Worm (Caenorhabditis elegans): ENCODE results near the gene ZK1236.9.

ZK1236.9 gene

DNA sequence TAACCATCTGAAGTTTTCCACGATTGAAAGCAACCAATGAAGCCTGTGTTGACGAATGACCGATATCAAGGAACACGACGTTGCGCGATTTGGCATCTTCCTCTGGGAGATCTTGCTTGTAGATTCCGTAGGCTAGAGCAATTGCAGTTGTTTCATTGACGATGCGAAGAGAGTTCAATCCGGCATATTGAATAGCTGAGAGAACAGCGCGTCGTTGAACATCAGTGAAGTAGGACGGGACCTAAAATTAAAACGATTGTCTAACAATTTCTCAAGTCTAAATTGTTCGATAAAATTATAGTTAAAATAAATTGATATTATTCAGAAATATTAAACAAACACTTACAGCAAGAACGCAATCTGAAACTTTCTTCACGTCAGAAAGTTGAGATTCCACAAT lies 11.1 kb upstream of the ZK1236.9 start:
- TF ChIP-seq unc-62 (GFP tag; optimal IDR thresholded peaks at IDR 0.05) (no peak), ham-2 (GFP tag; optimal IDR thresholded peaks at IDR 0.05) (no peak), ces-1 (GFP tag; optimal IDR thresholded peaks at IDR 0.05) (no peak), hlh-1 (tag; optimal IDR thresholded peaks at IDR 0.05) (no peak), ceh-83 (GFP tag; optimal IDR thresholded peaks at IDR 0.05) (no peak), nhr-2 (tag; optimal IDR thresholded peaks at IDR 0.05) (no peak), cnd-1 (tag; optimal IDR thresholded peaks at IDR 0.05) (no peak), M03D4.4 (tag; optimal IDR thresholded peaks at IDR 0.05) (no peak)

DNA sequence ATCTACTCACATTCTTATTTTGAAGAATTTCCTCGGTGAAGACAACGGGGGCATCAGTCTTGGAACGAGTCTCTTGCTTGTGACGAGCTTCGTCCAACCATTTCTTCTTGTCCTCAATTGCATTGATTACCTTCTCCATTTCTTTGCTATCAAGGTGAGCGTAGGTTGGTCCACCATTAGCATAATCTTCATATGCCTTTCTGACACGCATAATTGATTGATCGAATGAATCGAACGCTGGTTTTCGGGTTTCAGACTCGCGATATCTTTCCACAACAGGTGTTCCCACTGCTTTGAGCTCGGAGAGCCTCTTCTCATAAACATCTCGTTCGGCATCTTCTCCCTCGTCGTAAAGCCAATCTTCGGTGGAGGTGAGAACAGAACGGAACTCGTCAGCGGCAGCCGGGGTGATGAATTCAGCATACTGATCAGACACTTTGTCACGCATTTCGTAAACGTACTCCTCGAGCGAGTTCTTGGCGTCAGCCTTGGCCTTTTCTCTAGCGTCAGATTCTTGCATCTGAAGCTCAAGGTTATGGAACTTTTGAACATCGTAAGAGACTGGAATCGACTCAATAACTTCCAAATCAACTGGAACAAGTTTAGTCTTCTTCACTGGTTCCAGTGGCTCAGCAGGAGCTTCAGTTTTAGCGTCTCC lies 9.6 kb upstream of the ZK1236.9 start:
- TF ChIP-seq lin-13 (tag; optimal IDR thresholded peaks at IDR 0.05) (no peak), flh-1 (GFP tag; optimal IDR thresholded peaks at IDR 0.05) (no peak), nhr-2 (tag; optimal IDR thresholded peaks at IDR 0.05) (no peak), nhr-28 (tag; optimal IDR thresholded peaks at IDR 0.05) (no peak), cnd-1 (tag; optimal IDR thresholded peaks at IDR 0.05) (no peak), elt-3 (tag; optimal IDR thresholded peaks at IDR 0.05) (no peak), mep-1 (tag; optimal IDR thresholded peaks at IDR 0.05) (no peak), ham-2 (GFP tag; optimal IDR thresholded peaks at IDR 0.05) (no peak), ztf-11 (tag; optimal IDR thresholded peaks at IDR 0.05) (no peak), sem-2 (GFP tag; optimal IDR thresholded peaks at IDR 0.05) (no peak), tbx-8 (GFP tag; optimal IDR thresholded peaks at IDR 0.05) (no peak), lsy-2 (tag; optimal IDR thresholded peaks at IDR 0.05) (no peak), ceh-43 (GFP tag; optimal IDR thresholded peaks at IDR 0.05) (no peak), sptf-1 (tag; optimal IDR thresholded peaks at IDR 0.05) (no peak), elt-1 (tag; optimal IDR thresholded peaks at IDR 0.05; ENCODE audit: borderline replicate concordance, insufficient read depth) (no peak), blmp-1 (tag; optimal IDR thresholded peaks at IDR 0.05) (no peak), drap-1 (GFP tag; optimal IDR thresholded peaks at IDR 0.05) (no peak), nhr-76 (tag; optimal IDR thresholded peaks at IDR 0.05) (no peak), snpc-4 (tag; optimal IDR thresholded peaks at IDR 0.05) (no peak), ces-1 (GFP tag; optimal IDR thresholded peaks at IDR 0.05) (no peak)

DNA sequence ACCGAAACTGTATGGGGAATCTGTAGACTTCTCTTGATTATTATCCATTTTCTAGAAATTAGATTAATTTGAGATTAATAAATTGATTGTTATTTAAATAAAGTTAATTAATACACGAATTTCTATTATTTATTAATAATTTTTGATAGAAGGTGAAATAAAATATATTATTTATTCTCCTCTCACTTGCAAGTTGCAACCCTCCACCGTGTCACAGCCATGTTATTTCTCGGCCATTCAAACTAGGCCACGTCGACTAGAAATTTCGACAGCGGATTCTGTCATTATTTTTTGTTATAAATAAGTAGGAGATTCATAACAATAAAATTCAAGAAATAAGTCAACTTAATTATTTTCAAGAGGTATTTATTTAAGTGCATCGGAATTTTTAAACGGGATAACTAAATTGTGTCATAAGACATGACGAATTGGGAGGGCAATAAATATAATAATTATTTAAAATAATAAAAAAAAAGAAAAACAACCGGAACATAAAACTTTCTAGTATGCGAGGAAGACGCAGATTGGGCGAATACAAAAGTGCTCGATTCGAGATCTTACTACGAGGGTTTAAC lies 8.7 kb upstream of the ZK1236.9 start, which contains the start of gene ufbp-1:
ufbp-1 (minus strand) TSS at position 51 of the 575 bp plus-strand sequence.
- TF ChIP-seq lsy-2 (tag; optimal IDR thresholded peaks at IDR 0.05) (peak; percentile 12), nhr-28 (tag; optimal IDR thresholded peaks at IDR 0.05) (no peak)

DNA sequence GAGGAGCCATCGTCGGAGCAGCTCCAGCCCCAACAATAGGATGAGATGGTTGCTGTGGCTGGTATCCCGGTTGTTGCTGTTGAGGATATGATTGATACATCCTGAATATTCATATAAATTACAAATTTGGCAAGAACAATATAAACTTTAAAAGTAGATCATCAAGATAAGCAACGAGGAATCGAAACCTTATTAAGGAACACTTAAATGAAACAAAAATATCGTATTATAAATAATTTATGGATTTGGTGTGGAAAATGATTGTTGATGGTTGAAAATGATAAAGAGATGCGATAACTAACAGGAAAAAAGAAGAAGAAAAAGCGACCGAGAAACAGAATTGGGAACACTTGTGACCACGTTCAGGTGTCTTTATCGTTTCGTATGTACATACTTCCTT lies 4.3 kb upstream of the ZK1236.9 start, which contains the start of gene pqn-96:
pqn-96 (minus strand) TSS at position 101 of the 400 bp plus-strand sequence.
- TF ChIP-seq mls-2 (tag; optimal IDR thresholded peaks at IDR 0.05) (no peak), ceh-43 (GFP tag; optimal IDR thresholded peaks at IDR 0.05) (no peak), lin-32 (GFP tag; optimal IDR thresholded peaks at IDR 0.05) (no peak), snpc-4 (tag; optimal IDR thresholded peaks at IDR 0.05) (no peak), nhr-12 (tag; optimal IDR thresholded peaks at IDR 0.05) (no peak), M03D4.4 (tag; optimal IDR thresholded peaks at IDR 0.05) (no peak), lsy-2 (tag; optimal IDR thresholded peaks at IDR 0.05) (no peak), ceh-39 (tag; optimal IDR thresholded peaks at IDR 0.05) (no peak), flh-1 (GFP tag; optimal IDR thresholded peaks at IDR 0.05) (no peak), zip-8 (tag; optimal IDR thresholded peaks at IDR 0.05) (no peak), sptf-1 (tag; optimal IDR thresholded peaks at IDR 0.05) (no peak), nhr-76 (tag; optimal IDR thresholded peaks at IDR 0.05) (no peak), nhr-237 (tag; optimal IDR thresholded peaks at IDR 0.05) (no peak), unc-62 (GFP tag; optimal IDR thresholded peaks at IDR 0.05) (no peak), ceh-83 (GFP tag; optimal IDR thresholded peaks at IDR 0.05) (no peak), ztf-11 (tag; optimal IDR thresholded peaks at IDR 0.05) (no peak), nhr-28 (tag; optimal IDR thresholded peaks at IDR 0.05) (no peak)

DNA sequence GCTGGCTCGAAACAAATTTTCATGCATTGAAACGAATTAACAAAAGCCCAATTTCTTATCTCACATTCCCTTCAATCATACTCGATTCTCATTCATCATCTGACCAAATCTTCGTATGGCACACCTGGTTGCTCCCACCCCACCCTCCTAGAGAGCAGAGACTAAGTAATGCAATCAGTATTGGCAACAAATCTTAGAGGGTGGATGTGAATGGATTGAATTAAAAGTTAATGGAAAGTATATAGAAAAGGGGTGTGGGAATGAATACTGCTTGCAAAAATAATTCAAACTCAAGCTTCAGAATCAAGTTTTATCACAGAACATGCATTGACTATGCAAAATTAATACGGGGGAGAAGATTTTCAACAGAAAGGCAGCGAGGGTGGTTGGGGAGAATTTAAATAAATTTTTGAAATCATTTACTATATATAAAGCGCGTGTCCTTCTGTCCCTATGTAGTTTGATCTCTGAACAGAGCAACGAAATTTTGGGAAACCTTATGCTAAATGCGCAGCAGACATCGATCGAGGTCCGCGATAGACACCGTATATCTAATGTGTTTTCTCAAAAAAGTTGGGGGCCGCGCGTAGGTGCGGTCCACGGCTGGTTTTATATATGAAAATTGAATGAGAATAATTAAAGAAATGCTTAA lies 2.9 kb upstream of the ZK1236.9 start:
- TF ChIP-seq ces-1 (GFP tag; optimal IDR thresholded peaks at IDR 0.05) (peak; percentile 63), bed-3 (GFP tag; optimal IDR thresholded peaks at IDR 0.05) (no peak)

Data from whole organism, mixed stage, embryonic.